Fruit fly (Drosophila melanogaster) S2 (cell line): Measurements from ENCODE around the gene Task7.

Source experiments
- CG8478 ChIP-seq: fragments of >200 bp; optimal IDR thresholded peaks from 2 replicates; lab custom pipeline; 2018
- CTCF ChIP-seq, 2 experiments: fragments of >200 bp; optimal IDR thresholded peaks; 2 replicates each; lab custom pipeline; 2018

DNA sequence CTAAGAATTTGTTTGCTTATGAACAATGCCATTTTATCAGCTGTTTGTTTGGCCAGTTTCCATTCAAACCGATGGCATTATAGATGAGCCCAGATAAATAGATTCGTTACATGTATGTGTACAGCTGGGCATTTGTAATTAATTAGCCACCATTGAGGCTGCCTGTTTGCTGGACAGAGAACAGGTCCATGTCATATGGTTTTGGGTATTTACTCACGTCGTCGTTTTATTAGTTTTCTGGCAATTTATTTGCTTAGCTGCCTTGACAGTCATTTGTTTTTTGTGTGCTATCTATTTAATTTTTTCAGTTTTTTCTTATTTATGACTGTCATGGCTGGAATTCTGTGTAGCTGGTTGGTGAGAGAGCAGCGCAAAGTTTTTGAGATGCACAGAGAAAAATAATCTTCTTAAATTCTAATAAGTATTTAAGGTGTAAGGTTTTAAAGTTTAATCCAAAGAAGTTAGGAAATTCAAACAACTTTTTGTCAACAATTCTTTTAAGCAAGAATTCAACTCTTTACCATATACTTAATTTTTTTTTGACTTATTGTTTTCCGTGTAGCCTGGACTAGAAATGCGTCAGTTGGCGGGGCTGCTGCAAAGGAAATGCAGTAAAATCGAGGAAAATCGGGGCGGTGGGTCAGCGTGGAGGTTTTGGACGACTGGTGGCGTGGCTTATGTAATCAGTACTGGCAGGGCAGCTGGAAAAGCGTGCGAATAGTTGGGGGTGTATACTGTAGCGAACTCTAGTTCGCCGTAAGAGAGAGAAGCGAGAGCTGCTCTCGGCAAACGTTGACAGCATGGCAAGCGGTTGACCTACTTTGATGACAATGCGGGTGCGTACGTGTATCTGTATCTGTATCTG is 22.7 kb upstream of the Task7 start:
- TF ChIP-seq CTCF (optimal IDR thresholded peaks at IDR 0.05; lab: Kevin White, UChicago) (no peak), CG8478 (lab: Kevin White, UChicago) (no peak)
